Worm (Caenorhabditis elegans): Measurements from ENCODE around the gene set-3.

The set-3 gene

DNA sequence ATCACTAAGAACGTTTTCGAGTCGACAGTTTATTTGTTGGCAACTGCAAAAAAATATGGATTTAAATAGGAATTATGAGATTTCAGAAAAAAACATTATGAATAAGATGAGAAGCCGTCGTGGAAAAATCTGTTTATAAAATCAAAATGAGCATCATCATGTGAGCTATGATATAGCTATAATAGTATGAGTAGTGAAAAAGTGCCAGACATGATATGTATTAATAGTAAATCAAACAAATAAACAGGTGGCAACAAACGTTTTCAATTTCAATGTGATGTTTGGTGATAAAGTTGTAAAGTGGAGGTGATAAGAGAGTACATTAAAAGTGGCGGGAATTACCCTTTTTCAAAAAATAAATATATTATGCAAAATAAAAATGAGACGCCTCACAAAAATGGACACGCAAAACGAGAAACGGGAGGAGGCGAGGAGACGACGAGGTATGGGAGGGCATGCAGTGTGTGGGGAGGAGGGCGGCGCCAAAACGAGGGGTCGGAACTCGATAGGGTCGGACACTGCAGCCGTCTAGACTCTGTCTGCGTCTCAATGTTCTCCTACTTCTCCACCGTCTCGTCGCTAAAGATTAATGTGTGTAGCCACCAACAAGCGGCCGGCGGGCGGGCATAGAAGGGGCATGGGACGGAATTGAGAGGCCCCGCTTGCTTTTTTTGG is 26.6 kb downstream of the set-3 start, which contains the start of gene C07A9.9 (continued):
- TF ChIP-seq nhr-111 (GFP tag; optimal IDR thresholded peaks at IDR 0.05) = no peak
- TF ChIP-seq lin-39 (tag; optimal IDR thresholded peaks at IDR 0.05) = no peak
- peak; percentile 42; the same call in 1 of the 2 replicates for TF ChIP-seq arid-1 (GFP tag; conservative IDR thresholded peaks at IDR 0.05)
- no peak for TF ChIP-seq tra-1 (GFP tag; IDR thresholded peaks at IDR 0.05)
- TF ChIP-seq nhr-28 (tag; optimal IDR thresholded peaks at IDR 0.05) = peak; percentile 75
- peak; percentile 11 for TF ChIP-seq lin-13 (GFP tag; optimal IDR thresholded peaks at IDR 0.05)
- no peak for TF ChIP-seq R02D3.7 (tag; optimal IDR thresholded peaks at IDR 0.05)
- peak; percentile 56; the same call in 1 of the 2 replicates for TF ChIP-seq php-3 (GFP tag; IDR thresholded peaks at IDR 0.05)
- peak; percentile 79 for TF ChIP-seq mep-1 (tag; optimal IDR thresholded peaks at IDR 0.05)
- no peak for TF ChIP-seq F49E8.2 (tag; optimal IDR thresholded peaks at IDR 0.05; ENCODE audit: borderline replicate concordance)
- TF ChIP-seq saeg-2 (GFP tag; IDR thresholded peaks at IDR 0.05) = no peak
- TF ChIP-seq Y75B8A.6 (GFP tag; IDR thresholded peaks at IDR 0.05) = no peak
- peak; percentile 55 for TF ChIP-seq cey-2 (tag; optimal IDR thresholded peaks at IDR 0.05; ENCODE audit: borderline replicate concordance, insufficient read depth)

DNA sequence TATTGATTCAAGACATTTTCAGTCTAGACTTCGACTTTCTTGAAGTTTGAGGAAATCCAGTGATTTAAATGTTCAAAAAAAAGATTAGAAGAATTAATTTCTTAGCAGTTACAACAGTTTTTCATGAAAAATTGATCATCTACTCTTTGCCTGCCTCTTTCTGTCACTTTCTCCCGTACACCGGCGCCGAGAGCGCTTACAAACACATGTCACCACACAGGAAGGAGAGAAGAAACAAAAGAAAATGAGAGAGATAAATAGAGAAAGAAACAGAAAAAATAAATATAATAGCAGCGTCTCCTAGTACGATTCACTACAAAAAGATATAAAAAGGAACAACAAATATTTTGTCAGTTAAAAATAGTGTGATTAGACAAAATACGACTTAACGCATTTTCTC is 27.7 kb downstream of the set-3 start:
- TF ChIP-seq F44E2.7 (GFP tag; IDR thresholded peaks at IDR 0.05) (no peak), sdz-12 (GFP tag; optimal IDR thresholded peaks at IDR 0.05) (no peak), dmd-6 (GFP tag; IDR thresholded peaks at IDR 0.05) (peak; percentile 6; the same call in 1 of the 2 replicates), daf-16 (GFP tag; optimal IDR thresholded peaks at IDR 0.05) (no peak), daf-16 (tag; optimal IDR thresholded peaks at IDR 0.05) (peak; percentile 18), egl-43 (GFP tag; IDR thresholded peaks at IDR 0.05) (no peak), lin-15B (tag; optimal IDR thresholded peaks at IDR 0.05) (no peak), mes-2 (tag; optimal IDR thresholded peaks at IDR 0.05; ENCODE audit: poor library complexity, severe bottlenecking) (peak; percentile 47), skn-1 (tag; optimal IDR thresholded peaks at IDR 0.05) (no peak), T26A8.4 (GFP tag; IDR thresholded peaks at IDR 0.05) (no peak), unc-62 (GFP tag; optimal IDR thresholded peaks at IDR 0.05 in 1 of 2) (peak in 1 of 2 experiments; percentile 96), unc-62 (tag; optimal IDR thresholded peaks at IDR 0.05) (no peak), nhr-6 (tag; optimal IDR thresholded peaks at IDR 0.05) (peak; percentile 16), lin-38 (GFP tag; IDR thresholded peaks at IDR 0.05) (peak; percentile 4; the same call in 1 of the 2 replicates), nhr-77 (tag; optimal IDR thresholded peaks at IDR 0.05) (no peak), nhr-28 (tag; optimal IDR thresholded peaks at IDR 0.05) (peak; percentile 92), hlh-30 (tag; optimal IDR thresholded peaks at IDR 0.05; ENCODE audit: insufficient read depth) (peak; percentile 27), hmg-1.1 (GFP tag; IDR thresholded peaks at IDR 0.05) (0 out of 2 replicates have a peak, but pooled peaks have one; percentile 19), dve-1 (tag; optimal IDR thresholded peaks at IDR 0.05; ENCODE audit: insufficient read depth) (peak; percentile 46), ceh-62 (tag; optimal IDR thresholded peaks at IDR 0.05) (no peak), D1046.2 (GFP tag; IDR thresholded peaks at IDR 0.05) (no peak), ZK546.5 (tag; optimal IDR thresholded peaks at IDR 0.05) (no peak), hlh-11 (tag; optimal IDR thresholded peaks at IDR 0.05) (no peak), mdl-1 (tag; optimal IDR thresholded peaks at IDR 0.05) (peak in 1 of 2 experiments; percentile 63), mxl-3 (GFP tag; optimal IDR thresholded peaks at IDR 0.05) (peak; percentile 57), mep-1 (tag; optimal IDR thresholded peaks at IDR 0.05) (peak; percentile 29), aha-1 (tag) (peak; percentile 22), snpc-1.2 (GFP tag; IDR thresholded peaks at IDR 0.05) (no peak), ceh-28 (tag; optimal IDR thresholded peaks at IDR 0.05) (no peak), pqm-1 (tag; optimal IDR thresholded peaks at IDR 0.05) (peak; percentile 18), nhr-76 (tag; optimal IDR thresholded peaks at IDR 0.05) (no peak), nhr-11 (tag; optimal IDR thresholded peaks at IDR 0.05) (no peak), tag-97 (GFP tag; IDR thresholded peaks at IDR 0.05) (no peak)
